Worm (Caenorhabditis elegans) whole organism, L3 larva: ENCODE data around the gene pals-19.

Experiments
- aly-2 ChIP-seq: fragments of 150-350 bp; optimal IDR thresholded peaks from 2 replicates; lab custom pipeline; 2014; ENCODE audit warnings: missing biosample characterization, missing genetic modification characterization
- daf-12 ChIP-seq: fragments of 150-350 bp; optimal IDR thresholded peaks from 2 replicates; lab custom pipeline; 2014; ENCODE audit warnings: missing biosample characterization, missing genetic modification reagents, missing genetic modification characterization
- egl-27 ChIP-seq: sonication (generic microtip); optimal IDR thresholded peaks from 4 replicates; lab custom pipeline; 2017; ENCODE audit warnings: missing biosample characterization, missing genetic modification reagents, missing genetic modification characterization
- jun-1 ChIP-seq: fragments of 150-350 bp; optimal IDR thresholded peaks from 2 replicates; lab custom pipeline; 2014; ENCODE audit warnings: missing biosample characterization, missing genetic modification reagents, missing genetic modification characterization
- lin-39 ChIP-seq: fragments of 150-350 bp; optimal IDR thresholded peaks from 2 replicates; lab custom pipeline; 2018; ENCODE audit warnings: missing biosample characterization, missing genetic modification reagents, missing genetic modification characterization
- nfya-1 ChIP-seq: sonication (generic microtip); optimal IDR thresholded peaks from 2 replicates; lab custom pipeline; 2017; ENCODE audit warnings: missing genetic modification characterization, mild to moderate bottlenecking, missing compliant biosample characterization, antibody characterized with exemption, moderate library complexity; ENCODE audit not compliant: insufficient read depth
- nhr-11 ChIP-seq: fragments of 150-350 bp; optimal IDR thresholded peaks from 2 replicates; lab custom pipeline; 2014; ENCODE audit warnings: missing biosample characterization, missing genetic modification characterization
- nhr-12 ChIP-seq: fragments of 150-350 bp; optimal IDR thresholded peaks from 2 replicates; lab custom pipeline; 2014; ENCODE audit warnings: missing biosample characterization, missing genetic modification characterization
- nhr-237 ChIP-seq: fragments of 150-350 bp; optimal IDR thresholded peaks from 2 replicates; lab custom pipeline; 2014; ENCODE audit warnings: missing biosample characterization, missing genetic modification characterization
- tbx-2 ChIP-seq: sonication (generic microtip); optimal IDR thresholded peaks from 2 replicates; lab custom pipeline; 2016; ENCODE audit warnings: mild to moderate bottlenecking, missing genetic modification characterization, missing compliant biosample characterization
- unc-39 ChIP-seq: sonication (generic microtip); optimal IDR thresholded peaks from 4 replicates; lab custom pipeline; 2017; ENCODE audit warnings: missing biosample characterization, missing genetic modification characterization
- unc-62 ChIP-seq: fragments of 150-350 bp; sonication (generic microtip); optimal IDR thresholded peaks from 4 replicates; lab custom pipeline; 2014; ENCODE audit warnings: missing biosample characterization, missing genetic modification reagents, missing genetic modification characterization
- ztf-11 ChIP-seq: fragments of 150-350 bp; optimal IDR thresholded peaks from 2 replicates; lab custom pipeline; 2014; ENCODE audit warnings: missing biosample characterization, missing genetic modification characterization

DNA sequence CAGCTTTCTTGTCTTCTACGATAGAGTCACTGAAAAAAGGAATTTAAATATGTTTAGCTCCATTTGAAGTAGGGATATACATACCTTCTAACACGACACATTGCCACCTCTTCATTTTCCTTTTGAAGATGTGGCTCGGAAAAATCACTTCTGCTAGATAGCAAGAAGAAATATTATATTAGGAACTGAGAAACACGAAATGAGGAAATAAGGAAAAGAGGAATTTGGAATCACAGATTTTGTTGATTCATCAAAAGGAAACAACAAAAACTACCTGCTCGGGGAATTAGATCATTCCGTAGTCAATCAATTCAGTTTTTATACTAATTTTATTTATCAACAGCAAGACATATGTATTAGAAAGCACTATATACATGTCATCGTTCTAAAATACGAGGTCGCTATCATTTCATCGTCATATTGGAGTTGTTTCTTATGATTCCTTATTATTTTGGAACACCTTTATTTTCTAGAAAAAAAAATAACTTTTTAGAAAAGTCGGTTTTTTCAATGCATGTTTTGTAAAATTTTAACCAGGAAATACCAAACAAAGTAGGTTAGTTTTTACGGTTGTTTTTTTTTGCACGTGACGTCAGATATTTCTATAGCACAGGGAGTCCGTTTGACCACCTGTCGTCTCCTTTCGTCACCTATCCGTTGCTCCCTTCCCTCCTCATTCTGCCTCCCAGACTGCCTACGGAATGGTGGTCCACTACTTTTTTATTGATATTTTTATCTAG is 21.0 kb upstream of the pals-19 start, which contains the start of the genes pals-21 and Y82E9BR.6:
- TF ChIP-seq aly-2 (tag; lab: Kevin White, UChicago): no peak
- no peak for TF ChIP-seq unc-62 (GFP tag; lab: Kevin White, UChicago)
- TF ChIP-seq tbx-2 (tag; lab: Kevin White, UChicago): no peak
- no peak for TF ChIP-seq nfya-1 (tag; lab: Kevin White, UChicago)
- TF ChIP-seq nhr-12: no peak
- TF ChIP-seq egl-27: no peak
- TF ChIP-seq lin-39 (tag; lab: Kevin White, UChicago): no peak
- no peak for TF ChIP-seq nhr-237 (tag; lab: Kevin White, UChicago)
- TF ChIP-seq ztf-11: no peak
- no peak for TF ChIP-seq unc-39
- no peak for TF ChIP-seq nhr-11 (tag; lab: Kevin White, UChicago)
- no peak for TF ChIP-seq jun-1 (tag; lab: Kevin White, UChicago)
- TF ChIP-seq daf-12: no peak
